Worm (Caenorhabditis elegans) whole organism, L4 larva: ENCODE data around the gene clec-232.

Experiments
- D1046.2 ChIP-seq: fragments of 200-800 bp; sonication (Bioruptor generic); IDR thresholded peaks from 2 replicates; pipeline ENCODE4 v1.3.6; 2022; ENCODE audit warnings: missing genetic modification characterization, missing compliant biosample characterization
- F44E2.7 ChIP-seq: fragments of 200-800 bp; sonication (Bioruptor generic); IDR thresholded peaks from 2 replicates; pipeline ENCODE4 v2.1.2; 2022; ENCODE audit warnings: missing genetic modification characterization, missing compliant biosample characterization
- F49E8.2 ChIP-seq: sonication (generic microtip); optimal IDR thresholded peaks from 2 replicates; lab custom pipeline; 2016; ENCODE audit warnings: missing compliant biosample characterization, mild to moderate bottlenecking, missing genetic modification characterization, borderline replicate concordance
- R02D3.7 ChIP-seq: fragments of 150-350 bp; sonication (generic microtip); optimal IDR thresholded peaks from 3 replicates; lab custom pipeline; 2014; ENCODE audit warnings: missing biosample characterization, missing genetic modification characterization
- T20F7.1 ChIP-seq: fragments of 200-800 bp; sonication (Bioruptor generic); optimal IDR thresholded peaks from 2 replicates; lab custom pipeline; 2018; ENCODE audit warnings: mild to moderate bottlenecking, missing genetic modification characterization, missing compliant biosample characterization
- Y48G9A.11 ChIP-seq: fragments of 200-800 bp; sonication (Bioruptor generic); IDR thresholded peaks from 2 replicates; pipeline ENCODE4 v1.3.6; 2022; ENCODE audit warnings: missing genetic modification reagents, missing genetic modification characterization, missing compliant biosample characterization
- Y75B8A.6 ChIP-seq: fragments of 200-800 bp; sonication (Bioruptor generic); IDR thresholded peaks from 2 replicates; pipeline ENCODE4 v1.3.6; 2022; ENCODE audit warnings: missing genetic modification reagents, missing genetic modification characterization, missing compliant biosample characterization
- ZK337.2 ChIP-seq: fragments of 200-800 bp; sonication (Bioruptor generic); IDR thresholded peaks from 2 replicates; pipeline ENCODE4 v1.3.6; 2022; ENCODE audit warnings: missing genetic modification reagents, missing genetic modification characterization, missing compliant biosample characterization
- aha-1 ChIP-seq: fragments of 150-350 bp; peaks from one replicate; lab custom pipeline; 2014; ENCODE audit warnings: missing biosample characterization, missing genetic modification characterization
- arid-1 ChIP-seq: fragments of 200-800 bp; sonication (Bioruptor generic); conservative IDR thresholded peaks from 2 replicates; pipeline ENCODE4 v1.3.6; 2022; ENCODE audit warnings: missing genetic modification reagents, missing genetic modification characterization, missing compliant biosample characterization
- ceh-62 ChIP-seq: sonication (generic microtip); optimal IDR thresholded peaks from 2 replicates; lab custom pipeline; 2017; ENCODE audit warnings: missing biosample characterization, missing genetic modification characterization
- daf-16 ChIP-seq, 3 experiments: sonication (generic microtip); optimal IDR thresholded peaks; 2 replicates each; lab custom pipeline; 2016 to 2017; ENCODE audit warnings: missing genetic modification characterization in 3 of 3, missing genetic modification reagents in 3 of 3, mild to moderate bottlenecking in 2 of 3, missing compliant biosample characterization in 2 of 3, missing biosample characterization in 1 of 3, moderate library complexity in 1 of 3
- daf-19 ChIP-seq: fragments of 200-800 bp; sonication (Bioruptor generic); conservative IDR thresholded peaks from 2 replicates; pipeline ENCODE4 v1.3.6; 2022; ENCODE audit warnings: missing genetic modification characterization, missing compliant biosample characterization
- dmd-6 ChIP-seq: fragments of 200-800 bp; sonication (Bioruptor generic); IDR thresholded peaks from 2 replicates; pipeline ENCODE4 v1.3.6; 2022; ENCODE audit warnings: missing genetic modification reagents, missing genetic modification characterization, missing compliant biosample characterization
- dmd-9 ChIP-seq: fragments of 200-800 bp; sonication (Bioruptor generic); IDR thresholded peaks from 2 replicates; pipeline ENCODE4 v1.3.6; 2022; ENCODE audit warnings: missing genetic modification reagents, missing genetic modification characterization, missing compliant biosample characterization
- dpl-1 ChIP-seq: fragments of 150-350 bp; optimal IDR thresholded peaks from 2 replicates; lab custom pipeline; 2014; ENCODE audit warnings: missing biosample characterization, missing genetic modification reagents, missing genetic modification characterization
- gei-8 ChIP-seq: fragments of 200-800 bp; sonication (Bioruptor generic); optimal IDR thresholded peaks from 2 replicates; lab custom pipeline; 2018; ENCODE audit warnings: mild to moderate bottlenecking, missing genetic modification characterization, missing compliant biosample characterization
- hif-1 ChIP-seq, 2 experiments: sonication (generic microtip); optimal IDR thresholded peaks; 2 replicates each; lab custom pipeline; 2016 to 2017; ENCODE audit warnings: missing compliant biosample characterization in 2 of 2, missing genetic modification characterization in 2 of 2, missing genetic modification reagents in 2 of 2, missing genotype in 2 of 2, mild to moderate bottlenecking in 1 of 2
- hlh-30 ChIP-seq: sonication (generic microtip); optimal IDR thresholded peaks from 2 replicates; lab custom pipeline; 2017; ENCODE audit warnings: antibody characterized with exemption, mild to moderate bottlenecking, missing genetic modification characterization, missing compliant biosample characterization; ENCODE audit not compliant: insufficient read depth
- lin-15B ChIP-seq: fragments of 150-350 bp; sonication (generic microtip); optimal IDR thresholded peaks from 3 replicates; lab custom pipeline; 2014; ENCODE audit warnings: missing biosample characterization, missing genetic modification characterization
- lin-29 ChIP-seq: fragments of 200-800 bp; sonication (Bioruptor generic); IDR thresholded peaks from 2 replicates; pipeline ENCODE4 v1.3.6; 2022; ENCODE audit warnings: missing genetic modification reagents, missing genetic modification characterization, missing compliant biosample characterization
- lir-3 ChIP-seq: sonication (generic microtip); optimal IDR thresholded peaks from 2 replicates; lab custom pipeline; 2016; ENCODE audit warnings: mild to moderate bottlenecking, missing genetic modification characterization, missing compliant biosample characterization
- mdl-1 ChIP-seq, 2 experiments: fragments of 150-350 bp in 1 of 2; sonication (generic microtip) in 1 of 2; optimal IDR thresholded peaks; 2 replicates each; lab custom pipeline; 2014 to 2017; ENCODE audit warnings: missing biosample characterization in 2 of 2, missing genetic modification characterization in 2 of 2
- mdt-29 ChIP-seq: fragments of 200-800 bp; sonication (Bioruptor generic); IDR thresholded peaks from 2 replicates; pipeline ENCODE4 v1.3.6; 2022; ENCODE audit warnings: missing genetic modification reagents, missing genetic modification characterization, missing compliant biosample characterization
- mxl-3 ChIP-seq: fragments of 200-800 bp; sonication (Bioruptor generic); optimal IDR thresholded peaks from 2 replicates; lab custom pipeline; 2018; ENCODE audit warnings: mild to moderate bottlenecking, missing genetic modification characterization, missing compliant biosample characterization
- nhr-237 ChIP-seq: sonication (generic microtip); optimal IDR thresholded peaks from 2 replicates; lab custom pipeline; 2017; ENCODE audit warnings: missing biosample characterization, missing genetic modification characterization
- nhr-42 ChIP-seq: fragments of 200-800 bp; sonication (Bioruptor generic); IDR thresholded peaks from 2 replicates; pipeline ENCODE4 v1.3.6; 2022; ENCODE audit warnings: missing genetic modification characterization, missing compliant biosample characterization
- nhr-48 ChIP-seq: sonication (generic microtip); optimal IDR thresholded peaks from 2 replicates; lab custom pipeline; 2016; ENCODE audit warnings: mild to moderate bottlenecking, missing genetic modification characterization, missing compliant biosample characterization
- nhr-6 ChIP-seq: fragments of 150-350 bp; optimal IDR thresholded peaks from 2 replicates; lab custom pipeline; 2014; ENCODE audit warnings: missing biosample characterization, missing genetic modification characterization
- pha-4 ChIP-seq, 2 experiments: fragments of 150-350 bp in 1 of 2; fragments of 200-800 bp in 1 of 2; sonication (Bioruptor generic) in 1 of 2; IDR thresholded peaks in 1 of 2; optimal IDR thresholded peaks in 1 of 2; 2 replicates each; pipeline versions ENCODE4 v1.3.6 to Lab custom; 2014 to 2022; ENCODE audit warnings: missing genetic modification characterization in 2 of 2, missing genetic modification reagents in 2 of 2, missing biosample characterization in 1 of 2, missing compliant biosample characterization in 1 of 2
- pqm-1 ChIP-seq: sonication (generic microtip); optimal IDR thresholded peaks from 2 replicates; lab custom pipeline; 2017; ENCODE audit warnings: missing biosample characterization, missing genetic modification characterization
- rbr-2 ChIP-seq: sonication (generic microtip); optimal IDR thresholded peaks from 2 replicates; lab custom pipeline; 2016; ENCODE audit warnings: missing genotype, missing genetic modification characterization, missing compliant biosample characterization
- set-16 ChIP-seq: fragments of 200-800 bp; sonication (Bioruptor generic); IDR thresholded peaks from 2 replicates; pipeline ENCODE4 v1.3.6; 2022; ENCODE audit warnings: missing genetic modification reagents, missing genetic modification characterization, missing compliant biosample characterization
- skn-1 ChIP-seq: fragments of 150-350 bp; optimal IDR thresholded peaks from 2 replicates; lab custom pipeline; 2014; ENCODE audit warnings: missing biosample characterization, missing genetic modification characterization
- spr-1 ChIP-seq: sonication (generic microtip); optimal IDR thresholded peaks from 2 replicates; lab custom pipeline; 2016; ENCODE audit warnings: mild to moderate bottlenecking, missing genetic modification characterization, missing compliant biosample characterization
- unc-62 ChIP-seq, 3 experiments: fragments of 150-350 bp in 1 of 3; sonication (generic microtip); optimal IDR thresholded peaks in 2 of 3; peaks in 1 of 3; 1 replicate in 1 of 3; 2 replicates in 2 of 3; lab custom pipeline; 2014 to 2017; ENCODE audit warnings: missing biosample characterization in 3 of 3, missing genetic modification characterization in 3 of 3, missing genetic modification reagents in 3 of 3, missing genotype in 1 of 3
- zag-1 ChIP-seq: fragments of 150-350 bp; optimal IDR thresholded peaks from 2 replicates; lab custom pipeline; 2014; ENCODE audit warnings: missing biosample characterization, missing genetic modification characterization
- zfp-3 ChIP-seq: fragments of 200-800 bp; sonication (Bioruptor generic); conservative IDR thresholded peaks from 2 replicates; pipeline ENCODE4 v1.3.6; 2022; ENCODE audit warnings: missing genetic modification reagents, missing genetic modification characterization, missing compliant biosample characterization

The clec-232 gene

DNA sequence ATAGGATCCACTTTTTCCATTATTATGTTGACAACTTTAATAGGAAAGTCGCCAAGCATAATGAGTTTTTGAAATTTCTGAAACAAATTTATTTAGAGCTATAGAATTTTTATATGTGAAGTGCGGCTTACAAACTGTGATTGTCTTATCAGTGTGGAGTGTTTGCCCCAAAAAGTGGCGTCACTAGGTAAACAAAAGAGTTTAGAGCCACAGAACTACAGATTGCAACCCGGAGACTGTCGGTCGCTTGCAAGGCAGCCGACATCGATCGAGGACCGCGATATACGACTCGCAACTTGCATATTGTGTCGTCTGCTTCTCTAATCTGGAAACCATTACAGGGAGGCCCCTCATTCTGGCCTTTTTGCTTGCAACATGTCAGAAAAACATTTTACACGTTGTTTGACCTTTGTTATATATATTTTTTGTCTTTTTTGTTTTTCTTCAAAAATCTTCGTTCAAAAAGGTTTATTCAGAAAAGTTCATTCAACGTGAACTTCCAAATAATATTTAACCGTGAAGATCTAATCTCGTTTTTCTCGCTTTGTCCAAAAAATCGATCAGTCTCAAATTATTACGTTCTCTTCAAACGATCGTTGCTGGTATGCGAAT is 6.9 kb downstream of the clec-232 start, which contains the start of the genes fbxa-99 and F36G9.13 (continued):
- no peak for TF ChIP-seq spr-1
- TF ChIP-seq dpl-1 (GFP tag; lab: Kevin White, UChicago) = no peak
- TF ChIP-seq rbr-2 (tag; lab: Kevin White, UChicago) = no peak
- no peak for TF ChIP-seq Y75B8A.6 (GFP tag; lab: Robert Waterston, UW)
- no peak for TF ChIP-seq lir-3 (tag; lab: Kevin White, UChicago)
- TF ChIP-seq zag-1 (tag; lab: Kevin White, UChicago) = no peak
- TF ChIP-seq Y48G9A.11 (GFP tag; lab: Robert Waterston, UW) = no peak
- no peak for TF ChIP-seq aha-1 (tag; lab: Kevin White, UChicago)
- TF ChIP-seq nhr-237 (tag; lab: Kevin White, UChicago) = no peak
- no peak for TF ChIP-seq skn-1
- no peak for TF ChIP-seq ZK337.2 (GFP tag; lab: Robert Waterston, UW)
- no peak for TF ChIP-seq dmd-9 (GFP tag; lab: Robert Waterston, UW)
- TF ChIP-seq lin-15B = no peak
- TF ChIP-seq daf-16 (GFP tag; optimal IDR thresholded peaks at IDR 0.05; lab: Kevin White, UChicago) = no peak
- peak; percentile 72 for TF ChIP-seq daf-16 (tag; optimal IDR thresholded peaks at IDR 0.05; lab: Kevin White, UChicago)
- TF ChIP-seq nhr-6 (tag; lab: Kevin White, UChicago) = no peak
- TF ChIP-seq lin-29 (GFP tag; lab: Robert Waterston, UW) = no peak
- TF ChIP-seq F49E8.2 (tag; lab: Kevin White, UChicago) = no peak

ce11 chrV:15988074-15988473 is 12.1 kb downstream of the clec-232 start, which contains the start of gene F36G9.15:
F36G9.15 (minus strand) TSS chrV:15988174.
- TF ChIP-seq aha-1 (tag; lab: Kevin White, UChicago) (peak; percentile 15), nhr-237 (tag; lab: Kevin White, UChicago) (no peak), ZK337.2 (GFP tag; lab: Robert Waterston, UW) (no peak), rbr-2 (tag; lab: Kevin White, UChicago) (no peak), ceh-62 (tag; lab: Kevin White, UChicago) (no peak), T20F7.1 (GFP tag; lab: Kevin White, UChicago) (no peak), hif-1 (tag; optimal IDR thresholded peaks at IDR 0.05; lab: Kevin White, UChicago) (no peak)

DNA sequence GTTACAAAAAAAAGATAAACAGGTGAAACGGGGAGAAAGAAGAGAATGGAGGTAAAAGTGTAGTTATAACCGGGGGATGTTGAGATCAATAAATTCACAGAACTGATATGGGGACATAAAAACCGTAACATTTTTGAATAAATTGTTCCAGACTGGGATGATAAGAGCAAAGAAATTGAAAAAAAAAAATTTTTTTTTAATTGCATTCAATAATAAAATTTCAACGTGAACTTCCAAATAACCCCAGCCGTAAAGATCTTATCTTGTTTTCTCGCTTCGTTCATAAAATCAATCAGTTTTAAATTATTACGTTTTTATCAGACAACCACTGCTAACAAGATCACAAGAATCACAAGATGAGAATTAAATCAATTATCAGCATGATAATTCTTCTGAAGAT is 15.9 kb downstream of the clec-232 start, which contains the start of gene C06C6.7:
TSS of gene C06C6.7 (plus strand) at position 301 of the 400 bp plus-strand sequence.
- peak; percentile 2 for TF ChIP-seq aha-1 (tag; lab: Kevin White, UChicago)

ce11 chrV:15996655-15997186 is 20.8 kb downstream of the clec-232 start, which contains the start of the genes C06C6.9 and C06C6.8:
C06C6.9 (minus strand) TSS chrV:15996755.
C06C6.8 (plus strand) TSS chrV:15997136.
- no peak for TF ChIP-seq nhr-42
- TF ChIP-seq R02D3.7 (tag; lab: Kevin White, UChicago) = no peak
- TF ChIP-seq F44E2.7 = no peak
- TF ChIP-seq mxl-3 (GFP tag; lab: Kevin White, UChicago) = no peak
- TF ChIP-seq aha-1 (tag; lab: Kevin White, UChicago) = peak; percentile 24

DNA sequence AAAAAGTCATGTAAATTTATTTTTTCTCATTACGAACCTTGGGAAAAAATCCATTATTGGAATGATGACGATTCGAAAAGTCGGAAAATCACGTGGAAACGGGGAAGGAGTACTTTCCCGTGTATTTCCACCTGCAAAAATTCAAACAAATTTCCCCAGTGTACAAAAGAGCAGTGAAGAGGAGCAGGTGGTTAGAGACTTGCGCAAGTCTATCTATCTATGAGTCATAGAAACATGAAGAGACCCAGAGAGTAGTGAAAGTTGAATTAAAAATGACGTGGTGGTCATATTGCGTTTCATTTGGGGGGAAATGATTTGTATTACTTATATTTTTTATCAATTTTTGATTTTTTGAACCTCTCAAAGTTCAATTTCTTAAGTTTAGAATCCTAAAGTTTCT is 24.5 kb downstream of the clec-232 start, which contains the start of gene nhr-50:
TSS of gene nhr-50 (minus strand) at position 199 of the 400 bp plus-strand sequence.
- TF ChIP-seq dpl-1 (GFP tag; lab: Kevin White, UChicago) (peak; percentile 31), arid-1 (GFP tag; lab: Robert Waterston, UW) (0 out of 2 replicates have a peak, but pooled peaks have one; percentile 8), set-16 (GFP tag; lab: Robert Waterston, UW) (no peak), mdt-29 (GFP tag; lab: Robert Waterston, UW) (no peak), aha-1 (tag; lab: Kevin White, UChicago) (peak; percentile 39), hlh-30 (tag; lab: Kevin White, UChicago) (peak; percentile 80), T20F7.1 (GFP tag; lab: Kevin White, UChicago) (no peak), ZK337.2 (GFP tag; lab: Robert Waterston, UW) (no peak), unc-62 (GFP tag; optimal IDR thresholded peaks at IDR 0.05 in 1 of 2; lab: Kevin White, UChicago) (peak in 1 of 2 experiments; percentile 1), unc-62 (tag; optimal IDR thresholded peaks at IDR 0.05; lab: Kevin White, UChicago) (no peak), pha-4 (GFP tag; IDR thresholded peaks at IDR 0.05; lab: Robert Waterston, UW) (no peak), pha-4 (tag; optimal IDR thresholded peaks at IDR 0.05; lab: Kevin White, UChicago) (peak; percentile 86), dmd-6 (GFP tag; lab: Robert Waterston, UW) (peak; percentile 90), zfp-3 (GFP tag; lab: Robert Waterston, UW) (no peak), D1046.2 (GFP tag; lab: Robert Waterston, UW) (no peak), mxl-3 (GFP tag; lab: Kevin White, UChicago) (peak; percentile 14), nhr-6 (tag; lab: Kevin White, UChicago) (peak; percentile 93), dmd-9 (GFP tag; lab: Robert Waterston, UW) (no peak), nhr-48 (peak; percentile 44), gei-8 (GFP tag; lab: Kevin White, UChicago) (no peak), daf-19 (GFP tag; lab: Robert Waterston, UW) (0 out of 2 replicates have a peak, but pooled peaks have one; percentile 51), pqm-1 (tag; lab: Kevin White, UChicago) (peak; percentile 35), mdl-1 (tag; optimal IDR thresholded peaks at IDR 0.05; lab: Kevin White, UChicago) (peak; percentile 1 to 73)
